Worm (Caenorhabditis elegans): ENCODE measurements around the gene skih-2.
A peak's percentile ranks its signal among the peaks of the same experiment; 100 is the strongest.

skih-2 gene

DNA sequence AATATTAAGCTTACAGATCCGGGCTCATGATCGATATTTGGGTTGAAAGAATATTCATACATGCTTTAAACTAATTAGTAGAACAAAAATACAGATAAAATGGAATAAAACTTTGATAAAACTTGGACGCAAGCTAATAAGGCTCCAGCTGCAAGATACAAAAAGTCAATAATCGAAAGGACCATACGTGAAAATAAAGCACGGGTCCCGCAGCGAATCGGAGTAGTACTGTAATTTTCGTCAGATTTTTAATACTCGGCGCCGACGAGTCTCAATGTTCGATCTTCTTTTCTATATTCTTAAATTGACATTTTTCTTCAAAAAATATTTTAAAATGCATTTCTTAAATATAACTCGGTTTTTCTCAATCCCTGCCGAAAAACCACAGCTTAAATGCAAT, 17.5 kb downstream of the skih-2 start, which contains the start of gene spo-11:
spo-11 (minus strand) TSS at position 189 of the 400 bp plus-strand sequence.
- TF ChIP-seq unc-120 (tag; optimal IDR thresholded peaks at IDR 0.05; ENCODE audit: poor library complexity, severe bottlenecking) (no peak), ztf-11 (tag; optimal IDR thresholded peaks at IDR 0.05) (no peak), nhr-28 (tag; optimal IDR thresholded peaks at IDR 0.05) (no peak), cnd-1 (tag; optimal IDR thresholded peaks at IDR 0.05) (no peak), sem-2 (GFP tag; optimal IDR thresholded peaks at IDR 0.05) (no peak), blmp-1 (tag; optimal IDR thresholded peaks at IDR 0.05) (no peak), bed-3 (GFP tag; optimal IDR thresholded peaks at IDR 0.05) (no peak), lsy-2 (tag; optimal IDR thresholded peaks at IDR 0.05) (no peak), nhr-12 (tag; optimal IDR thresholded peaks at IDR 0.05) (no peak), elt-1 (tag; optimal IDR thresholded peaks at IDR 0.05; ENCODE audit: borderline replicate concordance, insufficient read depth) (no peak), unc-39 (tag; optimal IDR thresholded peaks at IDR 0.05) (no peak), hlh-1 (tag; optimal IDR thresholded peaks at IDR 0.05) (no peak), nhr-237 (tag; optimal IDR thresholded peaks at IDR 0.05) (no peak), ceh-39 (tag; optimal IDR thresholded peaks at IDR 0.05) (no peak), ceh-43 (GFP tag; optimal IDR thresholded peaks at IDR 0.05) (no peak), zip-8 (tag; optimal IDR thresholded peaks at IDR 0.05) (no peak), elt-3 (tag; optimal IDR thresholded peaks at IDR 0.05) (no peak)

DNA sequence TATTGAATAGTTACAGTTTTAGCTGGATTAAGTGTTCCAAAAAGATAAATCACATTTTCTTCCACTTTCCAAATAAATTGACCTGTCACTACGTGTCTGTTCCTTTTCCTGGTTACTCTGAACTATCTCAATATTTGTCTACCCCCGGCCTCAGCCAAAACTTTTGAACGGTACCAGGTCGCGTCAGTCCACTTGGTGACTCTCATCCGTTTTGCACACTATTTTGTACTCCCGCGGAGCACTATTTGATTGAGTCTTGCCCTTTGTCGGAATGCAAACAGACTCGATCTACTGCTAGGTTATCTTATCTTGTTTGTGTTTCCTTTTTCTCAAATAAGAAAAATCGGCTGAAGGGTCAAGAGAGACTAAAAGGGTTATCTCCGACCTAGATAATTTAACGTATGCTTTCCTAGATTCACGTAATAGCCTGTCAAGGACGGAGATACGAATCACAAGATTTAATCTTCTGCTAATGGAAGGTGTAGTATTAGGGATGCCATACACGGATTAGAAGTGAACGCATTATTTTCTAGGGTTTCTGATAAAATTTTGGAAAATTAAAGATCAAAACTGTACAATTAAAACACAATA, 22.1 kb downstream of the skih-2 start:
- TF ChIP-seq nhr-12 (tag; optimal IDR thresholded peaks at IDR 0.05): no peak
- no peak for TF ChIP-seq M03D4.4 (tag; optimal IDR thresholded peaks at IDR 0.05)
- no peak for TF ChIP-seq unc-39 (tag; optimal IDR thresholded peaks at IDR 0.05)
- TF ChIP-seq lsy-2 (tag; optimal IDR thresholded peaks at IDR 0.05): no peak
- TF ChIP-seq blmp-1 (tag; optimal IDR thresholded peaks at IDR 0.05): no peak
- peak; percentile 10 for TF ChIP-seq pha-4 (tag; optimal IDR thresholded peaks at IDR 0.05)
- no peak for TF ChIP-seq ceh-83 (GFP tag; optimal IDR thresholded peaks at IDR 0.05)
- TF ChIP-seq snpc-4 (tag; optimal IDR thresholded peaks at IDR 0.05): no peak
- no peak for TF ChIP-seq nhr-28 (tag; optimal IDR thresholded peaks at IDR 0.05)
- no peak for TF ChIP-seq lin-13 (tag; optimal IDR thresholded peaks at IDR 0.05)
- TF ChIP-seq lin-32 (GFP tag; optimal IDR thresholded peaks at IDR 0.05): no peak
- TF ChIP-seq sptf-1 (tag; optimal IDR thresholded peaks at IDR 0.05): no peak
- TF ChIP-seq drap-1 (GFP tag; optimal IDR thresholded peaks at IDR 0.05): no peak
- TF ChIP-seq ham-2 (GFP tag; optimal IDR thresholded peaks at IDR 0.05): peak; percentile 74
- no peak for TF ChIP-seq flh-1 (GFP tag; optimal IDR thresholded peaks at IDR 0.05)
- peak; percentile 50 for TF ChIP-seq nhr-2 (tag; optimal IDR thresholded peaks at IDR 0.05)
- no peak for TF ChIP-seq zip-8 (tag; optimal IDR thresholded peaks at IDR 0.05)
- TF ChIP-seq elt-1 (tag; optimal IDR thresholded peaks at IDR 0.05; ENCODE audit: borderline replicate concordance, insufficient read depth): peak; percentile 95
- TF ChIP-seq sem-2 (GFP tag; optimal IDR thresholded peaks at IDR 0.05): no peak

DNA sequence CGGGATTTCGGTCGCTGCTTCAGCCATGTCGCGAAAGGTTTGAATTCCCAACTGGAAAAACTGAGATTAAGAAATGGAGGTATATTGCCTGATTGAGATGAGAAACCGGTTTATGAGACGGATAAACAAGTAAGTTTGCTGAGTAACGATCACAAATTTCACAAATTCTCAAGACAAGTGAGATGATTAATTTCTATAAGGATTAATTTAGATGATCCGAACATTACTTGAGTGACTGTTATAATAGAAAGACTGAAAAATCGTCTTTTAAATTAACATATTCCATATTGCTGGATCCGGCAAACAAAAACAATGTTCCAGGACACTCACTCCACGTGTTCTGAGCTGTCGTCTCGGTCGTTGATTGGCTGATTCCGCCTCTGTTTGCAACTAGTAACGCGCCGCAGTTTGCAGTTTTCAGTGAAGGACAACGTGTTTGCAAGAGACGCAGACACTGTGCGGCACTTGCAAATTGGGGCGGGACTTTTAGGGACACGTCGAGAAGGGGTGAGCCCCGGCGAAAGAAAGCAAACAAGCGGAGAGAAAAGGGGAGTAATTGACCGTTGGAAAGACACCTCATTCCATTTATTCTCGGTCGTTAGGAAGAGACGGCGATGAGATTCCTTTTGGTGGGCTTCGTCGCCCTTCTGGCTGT, 23.2 kb downstream of the skih-2 start, which contains the start of the genes imp-2 and enpl-1:
imp-2 (minus strand) TSS at position 51 of the 655 bp plus-strand sequence.
enpl-1 (plus strand) TSS at position 462 of the 655 bp plus-strand sequence.
- TF ChIP-seq nhr-76 (tag; optimal IDR thresholded peaks at IDR 0.05): no peak
- peak; percentile 58 for TF ChIP-seq cnd-1 (tag; optimal IDR thresholded peaks at IDR 0.05)
- no peak for TF ChIP-seq bed-3 (GFP tag; optimal IDR thresholded peaks at IDR 0.05)
- peak; percentile 31 for TF ChIP-seq unc-62 (GFP tag; optimal IDR thresholded peaks at IDR 0.05)
- peak; percentile 88 for TF ChIP-seq ces-1 (GFP tag; optimal IDR thresholded peaks at IDR 0.05)
- peak; percentile 79 for TF ChIP-seq sptf-1 (tag; optimal IDR thresholded peaks at IDR 0.05)
- TF ChIP-seq nhr-237 (tag; optimal IDR thresholded peaks at IDR 0.05): peak; percentile 50
- peak; percentile 73 for TF ChIP-seq pha-4 (tag; optimal IDR thresholded peaks at IDR 0.05)
- TF ChIP-seq lsy-2 (tag; optimal IDR thresholded peaks at IDR 0.05): peak; percentile 87
- peak; percentile 98 for TF ChIP-seq unc-120 (tag; optimal IDR thresholded peaks at IDR 0.05; ENCODE audit: poor library complexity, severe bottlenecking)
- TF ChIP-seq flh-1 (GFP tag; optimal IDR thresholded peaks at IDR 0.05): no peak
- no peak for TF ChIP-seq sem-2 (GFP tag; optimal IDR thresholded peaks at IDR 0.05)
- TF ChIP-seq mls-2 (tag; optimal IDR thresholded peaks at IDR 0.05): peak; percentile 74
- no peak for TF ChIP-seq mab-5 (tag; optimal IDR thresholded peaks at IDR 0.05)
- TF ChIP-seq snpc-4 (tag; optimal IDR thresholded peaks at IDR 0.05): no peak
- TF ChIP-seq lin-13 (tag; optimal IDR thresholded peaks at IDR 0.05): peak; percentile 88
- TF ChIP-seq ceh-39 (tag; optimal IDR thresholded peaks at IDR 0.05): peak; percentile 85
- no peak for TF ChIP-seq elt-3 (tag; optimal IDR thresholded peaks at IDR 0.05)
- TF ChIP-seq nhr-28 (tag; optimal IDR thresholded peaks at IDR 0.05): no peak
- peak; percentile 60 for TF ChIP-seq hlh-1 (tag; optimal IDR thresholded peaks at IDR 0.05)
- no peak for TF ChIP-seq ceh-83 (GFP tag; optimal IDR thresholded peaks at IDR 0.05)
- TF ChIP-seq ham-2 (GFP tag; optimal IDR thresholded peaks at IDR 0.05): peak; percentile 79
- peak; percentile 60 for TF ChIP-seq drap-1 (GFP tag; optimal IDR thresholded peaks at IDR 0.05)
- TF ChIP-seq ceh-43 (GFP tag; optimal IDR thresholded peaks at IDR 0.05): peak; percentile 38
- TF ChIP-seq nhr-2 (tag; optimal IDR thresholded peaks at IDR 0.05): peak; percentile 57
- peak; percentile 93 for TF ChIP-seq mep-1 (tag; optimal IDR thresholded peaks at IDR 0.05)
- TF ChIP-seq ztf-11 (tag; optimal IDR thresholded peaks at IDR 0.05): peak; percentile 18
- peak; percentile 62 for TF ChIP-seq M03D4.4 (tag; optimal IDR thresholded peaks at IDR 0.05)
- no peak for TF ChIP-seq zip-8 (tag; optimal IDR thresholded peaks at IDR 0.05)

Data from whole organism, mixed stage, embryonic.